Fruit fly (Drosophila melanogaster) whole organism, prepupa: ENCODE data around the gene CG15891.
A peak's percentile ranks its signal among the peaks of the same experiment; 100 is the strongest.

Experiments
- CG10669 ChIP-seq: fragments of 200-800 bp; sonication (Bioruptor generic); optimal IDR thresholded peaks from 3 replicates; lab custom pipeline; 2018; ENCODE audit warnings: missing biosample characterization, mild to moderate bottlenecking, missing genetic modification characterization, moderate library complexity
- CG15336 ChIP-seq: fragments of 200-800 bp; sonication (Bioruptor generic); IDR thresholded peaks from 2 replicates; pipeline ENCODE4 v1.3.6; 2022; ENCODE audit warnings: missing biosample characterization, missing genetic modification characterization
- CG1621 ChIP-seq: fragments of 200-800 bp; sonication (Bioruptor generic); optimal IDR thresholded peaks from 3 replicates; lab custom pipeline; 2018; ENCODE audit warnings: missing biosample characterization, mild to moderate bottlenecking, missing genetic modification characterization
- CG9139 ChIP-seq: fragments of 200-800 bp; sonication (Bioruptor generic); optimal IDR thresholded peaks from 3 replicates; lab custom pipeline; 2017; ENCODE audit warnings: missing biosample characterization, mild to moderate bottlenecking, missing genetic modification characterization
- Hr39 ChIP-seq: fragments of 200-800 bp; sonication (Bioruptor generic); optimal IDR thresholded peaks from 2 replicates; lab custom pipeline; 2016; ENCODE audit warnings: missing biosample characterization, missing genetic modification characterization
- Met ChIP-seq: fragments of 200-800 bp; sonication (Bioruptor generic); optimal IDR thresholded peaks from 3 replicates; lab custom pipeline; 2016; ENCODE audit warnings: missing biosample characterization, missing genetic modification characterization
- OdsH ChIP-seq: fragments of 200-800 bp; sonication (Bioruptor generic); optimal IDR thresholded peaks from 3 replicates; lab custom pipeline; 2016; ENCODE audit warnings: missing biosample characterization, missing genetic modification characterization
- Sox102F ChIP-seq: fragments of 200-800 bp; sonication (Bioruptor generic); optimal IDR thresholded peaks from 2 replicates; lab custom pipeline; 2016; ENCODE audit warnings: missing biosample characterization, mild to moderate bottlenecking, missing genetic modification characterization
- Sox14 ChIP-seq: fragments of 200-800 bp; sonication (Bioruptor generic); optimal IDR thresholded peaks from 3 replicates; lab custom pipeline; 2016; ENCODE audit warnings: missing biosample characterization, missing genetic modification characterization
- fd85E ChIP-seq: fragments of 200-800 bp; sonication (Bioruptor generic); optimal IDR thresholded peaks from 3 replicates; lab custom pipeline; 2016; ENCODE audit warnings: missing biosample characterization, missing genetic modification characterization
- fkh ChIP-seq: fragments of 200-800 bp; sonication (Bioruptor generic); optimal IDR thresholded peaks from 3 replicates; lab custom pipeline; 2017; ENCODE audit warnings: missing biosample characterization, mild to moderate bottlenecking, missing genetic modification characterization, moderate library complexity
- spab ChIP-seq: fragments of 200-800 bp; sonication (Bioruptor generic); optimal IDR thresholded peaks from 2 replicates; lab custom pipeline; 2017; ENCODE audit warnings: missing biosample characterization, mild to moderate bottlenecking, missing genetic modification characterization, missing genetic modification reagents

dm6 chrX:6330369-6330949, 35.3 kb upstream of the CG15891 start, which contains the start of gene CG42240:
- TF ChIP-seq Sox14 (GFP tag; lab: Kevin White, UChicago) (peak; percentile 93), fd85E (GFP tag; lab: Kevin White, UChicago) (peak; percentile 74), OdsH (GFP tag; lab: Kevin White, UChicago) (peak; percentile 94), CG1621 (peak; percentile 88), spab (GFP tag; lab: Kevin White, UChicago) (peak; percentile 92), CG9139 (peak; percentile 86), fkh (GFP tag; lab: Kevin White, UChicago) (peak; percentile 5), CG15336 (GFP tag; lab: Robert Waterston, UW) (peak; percentile 92), Met (GFP tag; lab: Kevin White, UChicago) (peak; percentile 95), CG10669 (GFP tag; lab: Kevin White, UChicago) (peak; percentile 94), Sox102F (GFP tag; lab: Kevin White, UChicago) (peak; percentile 95), Hr39 (GFP tag; lab: Kevin White, UChicago) (peak; percentile 88)
